Worm (Caenorhabditis elegans) whole organism, young adult: ENCODE measurements around the gene F19G12.1.

Source experiments
- B0261.1 ChIP-seq: sonication (generic microtip); optimal IDR thresholded peaks from 2 replicates; lab custom pipeline; 2016; ENCODE audit warnings: mild to moderate bottlenecking, missing genetic modification characterization, moderate library complexity, missing compliant biosample characterization
- D2030.7 ChIP-seq: fragments of 200-800 bp; sonication (Bioruptor generic); IDR thresholded peaks from 2 replicates; pipeline ENCODE4 v1.3.6; 2022; ENCODE audit warnings: missing genetic modification reagents, missing genetic modification characterization, missing compliant biosample characterization
- F23B12.7 ChIP-seq: sonication (generic microtip); optimal IDR thresholded peaks from 2 replicates; lab custom pipeline; 2017; ENCODE audit warnings: missing genetic modification characterization, mild to moderate bottlenecking, missing compliant biosample characterization, antibody characterized with exemption, moderate library complexity; ENCODE audit not compliant: insufficient read depth
- F37B4.10 ChIP-seq: fragments of 200-800 bp; sonication (Bioruptor generic); IDR thresholded peaks from 2 replicates; pipeline ENCODE4 v1.3.6; 2022; ENCODE audit warnings: missing genetic modification characterization, missing compliant biosample characterization
- F52B5.7 ChIP-seq: sonication (generic microtip); optimal IDR thresholded peaks from 2 replicates; lab custom pipeline; 2016; ENCODE audit warnings: mild to moderate bottlenecking, missing genetic modification characterization, missing compliant biosample characterization
- F57A8.1 ChIP-seq: fragments of 200-800 bp; sonication (Bioruptor generic); optimal IDR thresholded peaks from 2 replicates; lab custom pipeline; 2018; ENCODE audit warnings: mild to moderate bottlenecking, missing genetic modification characterization, moderate library complexity, missing compliant biosample characterization
- F57C9.4 ChIP-seq: sonication (generic microtip); optimal IDR thresholded peaks from 2 replicates; lab custom pipeline; 2017; ENCODE audit warnings: mild to moderate bottlenecking, missing genetic modification characterization, missing compliant biosample characterization
- K11D2.4 ChIP-seq: fragments of 200-800 bp; sonication (Bioruptor generic); IDR thresholded peaks from 2 replicates; pipeline ENCODE4 v1.3.6; 2022; ENCODE audit warnings: missing genetic modification reagents, missing genetic modification characterization, missing compliant biosample characterization
- K12H6.12 ChIP-seq: fragments of 200-800 bp; sonication (Bioruptor generic); optimal IDR thresholded peaks from 2 replicates; lab custom pipeline; 2018; ENCODE audit warnings: mild to moderate bottlenecking, missing genetic modification characterization, missing compliant biosample characterization
- T07F8.4 ChIP-seq: sonication (generic microtip); optimal IDR thresholded peaks from 2 replicates; lab custom pipeline; 2016; ENCODE audit warnings: mild to moderate bottlenecking, missing genetic modification characterization, moderate library complexity, missing compliant biosample characterization
- T26A5.8 ChIP-seq: sonication (generic microtip); optimal IDR thresholded peaks from 2 replicates; lab custom pipeline; 2016; ENCODE audit warnings: missing genetic modification characterization, missing compliant biosample characterization
- Y53G8AR.9 ChIP-seq: fragments of 200-800 bp; sonication (Bioruptor generic); conservative IDR thresholded peaks from 2 replicates; pipeline ENCODE4 v1.3.6; 2022; ENCODE audit warnings: missing genetic modification reagents, missing genetic modification characterization, missing compliant biosample characterization
- Y95B8A.8 ChIP-seq: fragments of 200-800 bp; sonication (Bioruptor generic); IDR thresholded peaks from 2 replicates; pipeline ENCODE4 v1.3.6; 2022; ENCODE audit warnings: missing genetic modification reagents, missing genetic modification characterization, missing compliant biosample characterization
- ZK185.1 ChIP-seq: sonication (generic microtip); optimal IDR thresholded peaks from 2 replicates; lab custom pipeline; 2016; ENCODE audit warnings: mild to moderate bottlenecking, missing genetic modification characterization, missing compliant biosample characterization; ENCODE audit not compliant: poor library complexity, severe bottlenecking
- aptf-2 ChIP-seq: fragments of 200-800 bp; sonication (Bioruptor generic); conservative IDR thresholded peaks from 2 replicates; pipeline ENCODE4 v1.3.6; 2022; ENCODE audit warnings: missing genetic modification reagents, missing genetic modification characterization, missing compliant biosample characterization
- athp-1 ChIP-seq: sonication (generic microtip); optimal IDR thresholded peaks from 2 replicates; lab custom pipeline; 2017; ENCODE audit warnings: mild to moderate bottlenecking, missing genetic modification characterization, missing compliant biosample characterization
- bed-2 ChIP-seq: fragments of 200-800 bp; sonication (Bioruptor generic); IDR thresholded peaks from 2 replicates; pipeline ENCODE4 v1.3.6; 2022; ENCODE audit warnings: missing genetic modification reagents, missing genetic modification characterization, missing compliant biosample characterization
- ceh-100 ChIP-seq: fragments of 200-800 bp; sonication (Bioruptor generic); IDR thresholded peaks from 2 replicates; pipeline ENCODE4 v1.3.6; 2022; ENCODE audit warnings: missing genetic modification reagents, missing genetic modification characterization, missing compliant biosample characterization
- ceh-27 ChIP-seq: fragments of 200-800 bp; sonication (Bioruptor generic); optimal IDR thresholded peaks from 2 replicates; lab custom pipeline; 2018; ENCODE audit warnings: mild to moderate bottlenecking, missing genetic modification characterization, moderate library complexity, missing compliant biosample characterization
- ceh-91 ChIP-seq: fragments of 200-800 bp; sonication (Bioruptor generic); IDR thresholded peaks from 2 replicates; pipeline ENCODE4 v1.3.6; 2022; ENCODE audit warnings: missing genetic modification reagents, missing genetic modification characterization, missing compliant biosample characterization
- die-1 ChIP-seq: sonication (generic microtip); optimal IDR thresholded peaks from 2 replicates; lab custom pipeline; 2016; ENCODE audit warnings: missing genotype, mild to moderate bottlenecking, missing genetic modification characterization, missing compliant biosample characterization
- dox-1 ChIP-seq: fragments of 200-800 bp; sonication (Bioruptor generic); IDR thresholded peaks from 2 replicates; pipeline ENCODE4 v1.3.6; 2022; ENCODE audit warnings: missing genetic modification reagents, missing genetic modification characterization, missing compliant biosample characterization
- gei-17 ChIP-seq: fragments of 200-800 bp; sonication (Bioruptor generic); optimal IDR thresholded peaks from 2 replicates; lab custom pipeline; 2018; ENCODE audit warnings: mild to moderate bottlenecking, missing genetic modification characterization, missing compliant biosample characterization
- hlh-12 ChIP-seq: sonication (generic microtip); optimal IDR thresholded peaks from 2 replicates; lab custom pipeline; 2016; ENCODE audit warnings: missing genetic modification characterization, missing compliant biosample characterization
- hmg-1.2 ChIP-seq: fragments of 200-800 bp; sonication (Bioruptor generic); IDR thresholded peaks from 2 replicates; pipeline ENCODE4 v1.3.6; 2022; ENCODE audit warnings: missing genetic modification reagents, missing genetic modification characterization, missing compliant biosample characterization
- hmg-20 ChIP-seq: fragments of 200-800 bp; sonication (Bioruptor generic); IDR thresholded peaks from 2 replicates; pipeline ENCODE4 v1.3.6; 2022; ENCODE audit warnings: missing genetic modification reagents, missing genetic modification characterization, missing compliant biosample characterization
- lag-1 ChIP-seq: fragments of 200-800 bp; sonication (Bioruptor generic); IDR thresholded peaks from 2 replicates; pipeline ENCODE4 v1.3.6; 2022; ENCODE audit warnings: missing genetic modification reagents, missing genetic modification characterization, missing compliant biosample characterization
- let-526 ChIP-seq: fragments of 200-800 bp; sonication (Bioruptor generic); IDR thresholded peaks from 2 replicates; pipeline ENCODE4 v1.3.6; 2022; ENCODE audit warnings: missing genetic modification reagents, missing genetic modification characterization, missing compliant biosample characterization
- lin-26 ChIP-seq: fragments of 200-800 bp; sonication (Bioruptor generic); IDR thresholded peaks from 2 replicates; pipeline ENCODE4 v1.3.6; 2022; ENCODE audit warnings: missing genetic modification reagents, missing genetic modification characterization, missing compliant biosample characterization
- lin-35 ChIP-seq, 3 experiments: fragments of 150-350 bp in 2 of 3; sonication (generic microtip) in 1 of 3; optimal IDR thresholded peaks; 2 replicates each; lab custom pipeline; 2014 to 2018; ENCODE audit warnings: missing biosample characterization in 3 of 3, missing genetic modification characterization in 3 of 3, missing genetic modification reagents in 3 of 3
- lin-40 ChIP-seq: sonication (generic microtip); optimal IDR thresholded peaks from 2 replicates; lab custom pipeline; 2016; ENCODE audit warnings: missing genetic modification characterization, mild to moderate bottlenecking, missing compliant biosample characterization, missing genotype, missing genetic modification reagents
- madf-10 ChIP-seq: sonication (generic microtip); optimal IDR thresholded peaks from 2 replicates; lab custom pipeline; 2016; ENCODE audit warnings: mild to moderate bottlenecking, missing genetic modification characterization, missing compliant biosample characterization
- madf-6 ChIP-seq: fragments of 200-800 bp; sonication (Bioruptor generic); IDR thresholded peaks from 2 replicates; pipeline ENCODE4 v1.3.6; 2022; ENCODE audit warnings: missing genetic modification reagents, missing genetic modification characterization, missing compliant biosample characterization
- mcd-1 ChIP-seq: fragments of 200-800 bp; sonication (Bioruptor generic); IDR thresholded peaks from 2 replicates; pipeline ENCODE4 v1.3.6; 2022; ENCODE audit warnings: missing genetic modification reagents, missing genetic modification characterization, missing compliant biosample characterization
- nhr-80 ChIP-seq: sonication (generic microtip); optimal IDR thresholded peaks from 2 replicates; lab custom pipeline; 2016; ENCODE audit warnings: missing genetic modification characterization, missing compliant biosample characterization
- pbrm-1 ChIP-seq: fragments of 200-800 bp; sonication (Bioruptor generic); IDR thresholded peaks from 2 replicates; pipeline ENCODE4 v1.3.6; 2022; ENCODE audit warnings: missing genetic modification reagents, missing genetic modification characterization, missing compliant biosample characterization
- repo-1 ChIP-seq: sonication (generic microtip); optimal IDR thresholded peaks from 2 replicates; lab custom pipeline; 2017; ENCODE audit warnings: mild to moderate bottlenecking, missing genetic modification characterization, missing compliant biosample characterization
- snpc-1.3 ChIP-seq: sonication (generic microtip); optimal IDR thresholded peaks from 2 replicates; lab custom pipeline; 2017; ENCODE audit warnings: missing genetic modification characterization, mild to moderate bottlenecking, missing compliant biosample characterization, antibody characterized with exemption, moderate library complexity, missing genotype, missing genetic modification reagents; ENCODE audit not compliant: insufficient read depth
- somi-1 ChIP-seq: fragments of 200-800 bp; sonication (Bioruptor generic); optimal IDR thresholded peaks from 2 replicates; lab custom pipeline; 2018; ENCODE audit warnings: mild to moderate bottlenecking, missing genetic modification characterization, missing compliant biosample characterization
- tbp1 ChIP-seq: fragments of 200-800 bp; sonication (Bioruptor generic); optimal IDR thresholded peaks from 2 replicates; lab custom pipeline; 2018; ENCODE audit warnings: mild to moderate bottlenecking, missing genetic modification characterization, missing compliant biosample characterization
- unc-130 ChIP-seq: sonication (generic microtip); optimal IDR thresholded peaks from 2 replicates; lab custom pipeline; 2016; ENCODE audit warnings: missing genetic modification reagents, missing genetic modification characterization, missing compliant biosample characterization
- zfh-2 ChIP-seq: fragments of 200-800 bp; sonication (Bioruptor generic); conservative IDR thresholded peaks from 2 replicates; pipeline ENCODE4 v1.3.6; 2022; ENCODE audit warnings: missing genetic modification reagents, missing genetic modification characterization, missing compliant biosample characterization
- ztf-18 ChIP-seq: sonication (generic microtip); optimal IDR thresholded peaks from 2 replicates; lab custom pipeline; 2016; ENCODE audit warnings: missing genotype, mild to moderate bottlenecking, missing genetic modification characterization, missing compliant biosample characterization
- ztf-26 ChIP-seq: sonication (generic microtip); optimal IDR thresholded peaks from 2 replicates; lab custom pipeline; 2017; ENCODE audit warnings: missing genetic modification characterization, missing compliant biosample characterization
- ztf-3 ChIP-seq: fragments of 200-800 bp; sonication (Bioruptor generic); optimal IDR thresholded peaks from 2 replicates; lab custom pipeline; 2018; ENCODE audit warnings: mild to moderate bottlenecking, missing genetic modification characterization, missing compliant biosample characterization

F19G12.1 gene

DNA sequence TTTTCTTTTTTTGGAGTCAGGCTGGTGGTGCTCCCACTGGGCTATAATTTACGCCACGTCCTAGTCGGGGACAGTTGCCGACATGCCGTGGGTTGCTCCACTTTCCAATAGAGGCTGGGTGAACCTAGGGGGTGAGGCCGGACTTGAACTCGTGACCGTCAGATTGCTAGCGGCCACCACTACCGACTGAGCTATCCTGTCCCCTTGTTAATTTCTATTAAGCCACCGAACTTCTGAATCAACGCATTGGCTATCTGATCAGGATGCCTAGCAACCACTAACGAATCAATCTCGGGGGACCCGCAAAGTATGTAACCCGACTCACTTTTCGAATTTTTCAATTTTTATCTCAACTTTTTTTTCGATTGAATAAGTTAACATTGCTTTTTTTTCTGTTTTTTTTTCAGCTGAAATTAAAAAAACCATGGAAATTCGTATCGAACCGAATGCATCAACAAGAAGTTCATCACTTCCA, 43.9 kb upstream of the F19G12.1 start, which contains the start of gene F56C3.1 (continued):
- TF ChIP-seq ceh-91 (GFP tag; lab: Robert Waterston, UW) (no peak), snpc-1.3 (tag; lab: Kevin White, UChicago) (no peak), gei-17 (GFP tag; lab: Kevin White, UChicago) (peak; percentile 38), let-526 (GFP tag; lab: Robert Waterston, UW) (no peak), Y95B8A.8 (GFP tag; lab: Robert Waterston, UW) (no peak), mcd-1 (GFP tag; lab: Robert Waterston, UW) (peak; percentile 49), lin-40 (tag; lab: Kevin White, UChicago) (no peak), pbrm-1 (no peak), T07F8.4 (tag; lab: Kevin White, UChicago) (no peak), lag-1 (GFP tag; lab: Robert Waterston, UW) (no peak), madf-10 (tag; lab: Kevin White, UChicago) (no peak), dox-1 (peak; percentile 71), K11D2.4 (peak; percentile 59; the same call in 1 of the 2 replicates)

ce11 chrX:1389382-1389983, 41.3 kb upstream of the F19G12.1 start:
- no peak for TF ChIP-seq hlh-12 (tag; lab: Kevin White, UChicago)
- peak; percentile 98 for TF ChIP-seq ztf-26 (tag; lab: Kevin White, UChicago)
- peak; percentile 94 for TF ChIP-seq repo-1 (tag; lab: Kevin White, UChicago)
- TF ChIP-seq hmg-20 (GFP tag; lab: Robert Waterston, UW) = peak; percentile 90
- no peak for TF ChIP-seq Y95B8A.8 (GFP tag; lab: Robert Waterston, UW)
- TF ChIP-seq T26A5.8 (tag; lab: Kevin White, UChicago) = no peak
- TF ChIP-seq F23B12.7 = peak; percentile 86
- TF ChIP-seq die-1 (tag; lab: Kevin White, UChicago) = no peak
- TF ChIP-seq lin-40 (tag; lab: Kevin White, UChicago) = peak; percentile 99
- TF ChIP-seq tbp1 (GFP tag; lab: Kevin White, UChicago) = peak; percentile 70
- TF ChIP-seq aptf-2 = no peak
- TF ChIP-seq ztf-18 (tag; lab: Kevin White, UChicago) = peak; percentile 7
- no peak for TF ChIP-seq D2030.7
- peak; percentile 84 for TF ChIP-seq pbrm-1
- TF ChIP-seq zfh-2 (GFP tag; lab: Robert Waterston, UW) = no peak
- TF ChIP-seq athp-1 (tag; lab: Kevin White, UChicago) = no peak
- peak; percentile 74 for TF ChIP-seq K12H6.12
- no peak for TF ChIP-seq madf-6 (GFP tag; lab: Robert Waterston, UW)
- TF ChIP-seq F37B4.10 (GFP tag; lab: Robert Waterston, UW) = 0 out of 2 replicates have a peak, but pooled peaks have one; percentile 84
- peak in 2 of 3 experiments; percentile 48 to 95 for TF ChIP-seq lin-35 (GFP tag; optimal IDR thresholded peaks at IDR 0.05; lab: Kevin White, UChicago)
- peak; percentile 77 for TF ChIP-seq hmg-1.2 (GFP tag; lab: Robert Waterston, UW)
- no peak for TF ChIP-seq bed-2 (GFP tag; lab: Robert Waterston, UW)
- TF ChIP-seq lag-1 (GFP tag; lab: Robert Waterston, UW) = 0 out of 2 replicates have a peak, but pooled peaks have one; percentile 30
- TF ChIP-seq ceh-27 = peak; percentile 95
- TF ChIP-seq F57A8.1 (GFP tag; lab: Kevin White, UChicago) = no peak
- TF ChIP-seq somi-1 (GFP tag; lab: Kevin White, UChicago) = peak; percentile 66
- TF ChIP-seq ceh-100 (GFP tag; lab: Robert Waterston, UW) = no peak; the same call in 1 of the 2 replicates
- no peak for TF ChIP-seq F57C9.4 (tag; lab: Kevin White, UChicago)
- 0 out of 2 replicates have a peak, but pooled peaks have one; percentile 30 for TF ChIP-seq lin-26 (GFP tag; lab: Robert Waterston, UW)
- TF ChIP-seq let-526 (GFP tag; lab: Robert Waterston, UW) = peak; percentile 64; the same call in 1 of the 2 replicates
- peak; percentile 66 for TF ChIP-seq nhr-80 (tag; lab: Kevin White, UChicago)
- peak; percentile 85 for TF ChIP-seq ztf-3 (GFP tag; lab: Kevin White, UChicago)
- peak; percentile 47 for TF ChIP-seq B0261.1 (tag; lab: Kevin White, UChicago)
- TF ChIP-seq ZK185.1 (tag; lab: Kevin White, UChicago) = peak; percentile 98
- TF ChIP-seq unc-130 (GFP tag; lab: Kevin White, UChicago) = no peak
- peak; percentile 90 for TF ChIP-seq Y53G8AR.9 (GFP tag; lab: Robert Waterston, UW)
- TF ChIP-seq dox-1 = peak; percentile 90
- peak; percentile 47 for TF ChIP-seq F52B5.7 (tag; lab: Kevin White, UChicago)
